Comparison of ENCODE assay signal across 5 fruit fly cellular contexts in genomic region chr2L:20798351-20798777, dm6.
TF ChIP-seq lines count a peak whose summit lies in the region.

No protein-coding gene starts in this region.

- no peak for TF ChIP-seq CTCF in whole organism, embryonic (GFP tag; optimal IDR thresholded peaks at IDR 0.05; lab: Kevin White, UChicago)

TF ChIP-seq in whole organism, adult, 20 proteins besides CTCF, POLR2A, EP300 and RAD21:
- peak; percentile 73 for TF ChIP-seq pad (GFP tag; optimal IDR thresholded peaks at IDR 0.05; lab: Kevin White, UChicago)
- TF ChIP-seq Crg-1 (GFP tag; optimal IDR thresholded peaks at IDR 0.05; lab: Kevin White, UChicago): no peak

TF ChIP-seq in whole organism, embryonic, 481 proteins besides CTCF, POLR2A, EP300 and RAD21:
- TF ChIP-seq CG34376 (GFP tag; optimal IDR thresholded peaks at IDR 0.05; lab: Kevin White, UChicago): peak; percentile 2
- peak; percentile 30 for TF ChIP-seq CG18599 (GFP tag; optimal IDR thresholded peaks at IDR 0.05; lab: Kevin White, UChicago)
- TF ChIP-seq gce (GFP tag; IDR thresholded peaks at IDR 0.05; lab: Robert Waterston, UW): 0 out of 3 replicates have a peak, but pooled peaks have one; percentile 4
- TF ChIP-seq tll (GFP tag; optimal IDR thresholded peaks at IDR 0.05; lab: Kevin White, UChicago): peak in 1 of 2 experiments; percentile 57
- no peak for TF ChIP-seq D19A (tag; optimal IDR thresholded peaks at IDR 0.05; lab: Kevin White, UChicago)
- TF ChIP-seq pros (GFP tag; optimal IDR thresholded peaks at IDR 0.05; lab: Kevin White, UChicago): peak; percentile 32
- TF ChIP-seq nom (GFP tag; optimal IDR thresholded peaks at IDR 0.05; lab: Kevin White, UChicago): peak; percentile 62
- no peak for TF ChIP-seq trem (tag; optimal IDR thresholded peaks at IDR 0.05; lab: Kevin White, UChicago)
- TF ChIP-seq CG13287 (GFP tag; IDR thresholded peaks at IDR 0.05; lab: Robert Waterston, UW; ENCODE audit: partially characterized antibody): no peak
- peak; percentile 53 for TF ChIP-seq sd (tag; optimal IDR thresholded peaks at IDR 0.05; lab: Kevin White, UChicago)
- no peak for TF ChIP-seq CG43689 (GFP tag; IDR thresholded peaks at IDR 0.05; lab: Robert Waterston, UW)
- TF ChIP-seq CG1832 (GFP tag; optimal IDR thresholded peaks at IDR 0.05; lab: Kevin White, UChicago): peak; percentile 15
- TF ChIP-seq CG15479 (GFP tag; optimal IDR thresholded peaks at IDR 0.05; lab: Kevin White, UChicago): peak; percentile 70
- TF ChIP-seq CG12942 (GFP tag; optimal IDR thresholded peaks at IDR 0.05; lab: Kevin White, UChicago): no peak
- TF ChIP-seq sqz (GFP tag; optimal IDR thresholded peaks at IDR 0.05; lab: Kevin White, UChicago): peak; percentile 26
- TF ChIP-seq stwl (tag; optimal IDR thresholded peaks at IDR 0.05; lab: Kevin White, UChicago): peak; percentile 12
- 0 out of 2 replicates have a peak, but pooled peaks have one; percentile 11 for TF ChIP-seq rib (GFP tag; IDR thresholded peaks at IDR 0.05; lab: Robert Waterston, UW)
- peak; percentile 92 for TF ChIP-seq nerfin-1 (tag; optimal IDR thresholded peaks at IDR 0.05; lab: Kevin White, UChicago)
- TF ChIP-seq CG13894 (tag; optimal IDR thresholded peaks at IDR 0.05; lab: Kevin White, UChicago): peak; percentile 92
- TF ChIP-seq Med (GFP tag; lab: Kevin White, UChicago): peak; percentile 53
- TF ChIP-seq Kr (GFP tag; optimal IDR thresholded peaks at IDR 0.05; lab: Kevin White, UChicago): peak; percentile 40
- TF ChIP-seq nau (GFP tag; optimal IDR thresholded peaks at IDR 0.05; lab: Kevin White, UChicago): no peak

TF ChIP-seq in whole organism, prepupa, 60 proteins besides CTCF, POLR2A, EP300 and RAD21:
- TF ChIP-seq OdsH (GFP tag; optimal IDR thresholded peaks at IDR 0.05; lab: Kevin White, UChicago): no peak
- no peak for TF ChIP-seq Sox15 (GFP tag; optimal IDR thresholded peaks at IDR 0.05; lab: Kevin White, UChicago)
- TF ChIP-seq esn (GFP tag; optimal IDR thresholded peaks at IDR 0.05; lab: Kevin White, UChicago): no peak
- peak; percentile 4 for TF ChIP-seq Lpt (GFP tag; optimal IDR thresholded peaks at IDR 0.05; lab: Kevin White, UChicago)
- peak; percentile 23 for TF ChIP-seq Eip78C (GFP tag; lab: Kevin White, UChicago)
- TF ChIP-seq CG1621 (tag; optimal IDR thresholded peaks at IDR 0.05; lab: Kevin White, UChicago): peak; percentile 48
- TF ChIP-seq vri (GFP tag; optimal IDR thresholded peaks at IDR 0.05; lab: Kevin White, UChicago): peak; percentile 22
- TF ChIP-seq dsx (GFP tag; optimal IDR thresholded peaks at IDR 0.05; lab: Kevin White, UChicago; ENCODE audit: poor library complexity, severe bottlenecking): peak; percentile 4
- TF ChIP-seq CG6854 (GFP tag; optimal IDR thresholded peaks at IDR 0.05; lab: Kevin White, UChicago): peak; percentile 39
- TF ChIP-seq svp (GFP tag; lab: Kevin White, UChicago): peak; percentile 55
- TF ChIP-seq CG11294 (GFP tag; IDR thresholded peaks at IDR 0.05; lab: Robert Waterston, UW): no peak
- TF ChIP-seq Sox102F (GFP tag; optimal IDR thresholded peaks at IDR 0.05; lab: Kevin White, UChicago): peak; percentile 22
- TF ChIP-seq CG15336 (GFP tag; IDR thresholded peaks at IDR 0.05; lab: Robert Waterston, UW): peak; percentile 25; the same call in 1 of the 2 replicates
- TF ChIP-seq net (GFP tag; optimal IDR thresholded peaks at IDR 0.05; lab: Kevin White, UChicago): peak; percentile 23
- TF ChIP-seq CG9139 (GFP tag; optimal IDR thresholded peaks at IDR 0.05; lab: Kevin White, UChicago): peak; percentile 53
- peak; percentile 64; the same call in 2 of the 3 replicates for TF ChIP-seq CG6163 (GFP tag; IDR thresholded peaks at IDR 0.05; lab: Robert Waterston, UW)
- TF ChIP-seq pdm3 (GFP tag; optimal IDR thresholded peaks at IDR 0.05; lab: Kevin White, UChicago): peak; percentile 2
- no peak for TF ChIP-seq CG11902 (GFP tag; optimal IDR thresholded peaks at IDR 0.05; lab: Kevin White, UChicago)
- no peak for TF ChIP-seq dac (GFP tag; optimal IDR thresholded peaks at IDR 0.05; lab: Kevin White, UChicago)
- TF ChIP-seq ss (GFP tag; optimal IDR thresholded peaks at IDR 0.05; lab: Kevin White, UChicago): peak; percentile 48 to 62
- TF ChIP-seq CG6276 (GFP tag; optimal IDR thresholded peaks at IDR 0.05; lab: Kevin White, UChicago): peak; percentile 12

TF ChIP-seq in whole organism, pupa, 21 proteins besides CTCF, POLR2A, EP300 and RAD21:
- peak; percentile 76 for TF ChIP-seq EcR (GFP tag; optimal IDR thresholded peaks at IDR 0.05; lab: Kevin White, UChicago)
- TF ChIP-seq Pif1B (GFP tag; optimal IDR thresholded peaks at IDR 0.05; lab: Kevin White, UChicago): peak; percentile 0
- no peak for TF ChIP-seq CG9948 (tag; optimal IDR thresholded peaks at IDR 0.05; lab: Kevin White, UChicago)
- TF ChIP-seq CG13204 (GFP tag; optimal IDR thresholded peaks at IDR 0.05; lab: Kevin White, UChicago): no peak
- no peak for TF ChIP-seq CG15710 (tag; optimal IDR thresholded peaks at IDR 0.05; lab: Kevin White, UChicago)
- TF ChIP-seq CG32121 (GFP tag; IDR thresholded peaks at IDR 0.05; lab: Robert Waterston, UW): no peak

TF ChIP-seq in whole organism, wandering third instar larva, 38 proteins besides CTCF, POLR2A, EP300 and RAD21:
- TF ChIP-seq CG32264 (GFP tag; optimal IDR thresholded peaks at IDR 0.05; lab: Kevin White, UChicago) (no peak), jim (GFP tag; optimal IDR thresholded peaks at IDR 0.05; lab: Kevin White, UChicago) (peak; percentile 17), fru (GFP tag; optimal IDR thresholded peaks at IDR 0.05; lab: Kevin White, UChicago) (peak; percentile 2), Dif (GFP tag; optimal IDR thresholded peaks at IDR 0.05; lab: Kevin White, UChicago; ENCODE audit: partially characterized antibody) (peak; percentile 52), psq (GFP tag; optimal IDR thresholded peaks at IDR 0.05; lab: Kevin White, UChicago) (peak; percentile 94), Vsx2 (GFP tag; optimal IDR thresholded peaks at IDR 0.05; lab: Kevin White, UChicago; ENCODE audit: partially characterized antibody) (peak; percentile 87), dl (GFP tag; optimal IDR thresholded peaks at IDR 0.05; lab: Kevin White, UChicago; ENCODE audit: insufficient read depth in 1 of 2, partially characterized antibody in 2 of 2) (peak in 1 of 2 experiments; percentile 18), usp (GFP tag; optimal IDR thresholded peaks at IDR 0.05; lab: Kevin White, UChicago) (no peak)
